Fruit fly (Drosophila melanogaster): ENCODE measurements around the gene rdgB.

rdgB gene

dm6 chrX:13744599-13745052 lies 17.9 kb upstream of the rdgB start, which contains the start of gene Grip91 (continued):
- TF ChIP-seq Dp (GFP tag; optimal IDR thresholded peaks at IDR 0.05), result peak; percentile 66
- TF ChIP-seq CG4617 (GFP tag; optimal IDR thresholded peaks at IDR 0.05; ENCODE audit: borderline replicate concordance), result peak; percentile 57
- no peak for TF ChIP-seq hb (GFP tag; IDR thresholded peaks at IDR 0.05; ENCODE audit: partially characterized antibody)
- TF ChIP-seq zfh1 (GFP tag; IDR thresholded peaks at IDR 0.05), result no peak
- no peak for TF ChIP-seq Hsf (GFP tag; optimal IDR thresholded peaks at IDR 0.05)
- TF ChIP-seq hkb (optimal IDR thresholded peaks at IDR 0.05), result peak; percentile 95
- TF ChIP-seq hkb (GFP tag; IDR thresholded peaks at IDR 0.05), result no peak
- TF ChIP-seq CG3726 (GFP tag; IDR thresholded peaks at IDR 0.05), result no peak
- TF ChIP-seq CG11504 (tag; optimal IDR thresholded peaks at IDR 0.05), result peak; percentile 15
- TF ChIP-seq ind (GFP tag; optimal IDR thresholded peaks at IDR 0.05), result no peak

- peak; percentile 72 for TF ChIP-seq CG15479 (GFP tag; optimal IDR thresholded peaks at IDR 0.05)
- TF ChIP-seq Pdp1 (GFP tag; optimal IDR thresholded peaks at IDR 0.05), result peak in 1 of 2 experiments; percentile 69
- no peak for TF ChIP-seq dm (GFP tag; optimal IDR thresholded peaks at IDR 0.05)
- no peak for TF ChIP-seq shn (GFP tag; optimal IDR thresholded peaks at IDR 0.05)
- TF ChIP-seq CG9797 (GFP tag; optimal IDR thresholded peaks at IDR 0.05), result no peak
- no peak for TF ChIP-seq CG1603 (tag; optimal IDR thresholded peaks at IDR 0.05)
- TF ChIP-seq Kr (GFP tag; optimal IDR thresholded peaks at IDR 0.05), result peak; percentile 17
- TF ChIP-seq CG6813 (GFP tag; optimal IDR thresholded peaks at IDR 0.05), result no peak
- peak; percentile 60 for TF ChIP-seq yki (optimal IDR thresholded peaks at IDR 0.05)
- TF ChIP-seq CG2199 (GFP tag; IDR thresholded peaks at IDR 0.05), result 0 out of 3 replicates have a peak, but pooled peaks have one; percentile 8
- TF ChIP-seq sens (GFP tag), result peak; percentile 47
- TF ChIP-seq CrebB (tag; optimal IDR thresholded peaks at IDR 0.05), result no peak
- no peak for TF ChIP-seq Taf1 (GFP tag; IDR thresholded peaks at IDR 0.05)
- peak; percentile 8 for TF ChIP-seq cad (GFP tag; optimal IDR thresholded peaks at IDR 0.05)
- TF ChIP-seq Drgx (GFP tag; IDR thresholded peaks at IDR 0.05), result peak; percentile 62
- TF ChIP-seq crc (GFP tag; optimal IDR thresholded peaks at IDR 0.05), result no peak
- peak; percentile 75 to 86 for TF ChIP-seq Trl (optimal IDR thresholded peaks at IDR 0.05)
- TF ChIP-seq Trl (GFP tag; optimal IDR thresholded peaks at IDR 0.05), result no peak
Observed at dm6 chrX:13747052-13747451, 15.5 kb upstream of the rdgB start.

dm6 chrX:13747635-13748467 lies 14.7 kb upstream of the rdgB start:
- TF ChIP-seq Sry-β (GFP tag; optimal IDR thresholded peaks at IDR 0.05) (peak; percentile 83), CG2712 (tag; optimal IDR thresholded peaks at IDR 0.05) (peak; percentile 9), Hr51 (GFP tag; optimal IDR thresholded peaks at IDR 0.05) (peak in 1 of 2 experiments; percentile 1), row (GFP tag; IDR thresholded peaks at IDR 0.05) (peak; percentile 66; the same call in 2 of the 3 replicates), eve (GFP tag; optimal IDR thresholded peaks at IDR 0.05) (peak in 1 of 2 experiments; percentile 59), nmo (GFP tag; optimal IDR thresholded peaks at IDR 0.05) (no peak), hth (optimal IDR thresholded peaks at IDR 0.05) (no peak), Pdp1 (GFP tag; optimal IDR thresholded peaks at IDR 0.05) (no peak), sens (GFP tag) (peak; percentile 22), CG1529 (GFP tag; optimal IDR thresholded peaks at IDR 0.05) (peak; percentile 5), onecut (GFP tag; IDR thresholded peaks at IDR 0.05) (no peak), Drgx (GFP tag; IDR thresholded peaks at IDR 0.05) (0 out of 2 replicates have a peak, but pooled peaks have one; percentile 15), CG31224 (GFP tag; IDR thresholded peaks at IDR 0.05) (no peak), gem (tag; optimal IDR thresholded peaks at IDR 0.05) (peak; percentile 14), vvl (GFP tag; IDR thresholded peaks at IDR 0.05) (0 out of 2 replicates have a peak, but pooled peaks have one; percentile 9), so (GFP tag; IDR thresholded peaks at IDR 0.05) (0 out of 3 replicates have a peak, but pooled peaks have one; percentile 23), CG2875 (GFP tag; optimal IDR thresholded peaks at IDR 0.05) (no peak), dpn (GFP tag; optimal IDR thresholded peaks at IDR 0.05) (no peak), pnt (GFP tag; optimal IDR thresholded peaks at IDR 0.05) (no peak), tgo (GFP tag; IDR thresholded peaks at IDR 0.05) (no peak)
